Worm (Caenorhabditis elegans): ENCODE results near the gene F54D5.24.

The F54D5.24 gene

ce11 chrII:11596157-11596740 is 40.5 kb downstream of the F54D5.24 start:
- no peak for TF ChIP-seq ref-1 (GFP tag; conservative IDR thresholded peaks at IDR 0.05)
- TF ChIP-seq ztf-29 (GFP tag; IDR thresholded peaks at IDR 0.05), result no peak
- no peak for TF ChIP-seq T22C8.4 (GFP tag; IDR thresholded peaks at IDR 0.05)
- no peak for TF ChIP-seq cog-1 (tag; optimal IDR thresholded peaks at IDR 0.05)
- TF ChIP-seq flt-1 (GFP tag; IDR thresholded peaks at IDR 0.05), result no peak
- no peak for TF ChIP-seq tab-1 (GFP tag; IDR thresholded peaks at IDR 0.05)
- TF ChIP-seq ztf-23 (GFP tag; IDR thresholded peaks at IDR 0.05), result no peak
- no peak for TF ChIP-seq med-1 (GFP tag; optimal IDR thresholded peaks at IDR 0.05; ENCODE audit: insufficient read depth)
- no peak for TF ChIP-seq klf-2 (GFP tag; conservative IDR thresholded peaks at IDR 0.05)

ce11 chrII:11599751-11600150 is 44.0 kb downstream of the F54D5.24 start, which contains the start of gene npp-5:
Gene npp-5, minus strand, starts transcription at chrII:11599809.
- no peak for TF ChIP-seq klf-2 (GFP tag; conservative IDR thresholded peaks at IDR 0.05)
- no peak for TF ChIP-seq flt-1 (GFP tag; IDR thresholded peaks at IDR 0.05)
- TF ChIP-seq med-1 (GFP tag; optimal IDR thresholded peaks at IDR 0.05; ENCODE audit: insufficient read depth), result no peak
- TF ChIP-seq ref-1 (GFP tag; conservative IDR thresholded peaks at IDR 0.05), result no peak
- TF ChIP-seq tab-1 (GFP tag; IDR thresholded peaks at IDR 0.05), result no peak
- no peak for TF ChIP-seq ztf-29 (GFP tag; IDR thresholded peaks at IDR 0.05)
- no peak for TF ChIP-seq cog-1 (tag; optimal IDR thresholded peaks at IDR 0.05)
- no peak for TF ChIP-seq ztf-23 (GFP tag; IDR thresholded peaks at IDR 0.05)

- TF ChIP-seq klf-2 (GFP tag; conservative IDR thresholded peaks at IDR 0.05), result no peak
- TF ChIP-seq med-1 (GFP tag; optimal IDR thresholded peaks at IDR 0.05; ENCODE audit: insufficient read depth), result no peak
Measured at ce11 chrII:11600711-11601110, 45.0 kb downstream of the F54D5.24 start, which contains the start of gene F07A11.4. Gene F07A11.4, plus strand, starts transcription at chrII:11601011.

ce11 chrII:11602387-11602960 is 46.7 kb downstream of the F54D5.24 start:
- TF ChIP-seq klf-2 (GFP tag; conservative IDR thresholded peaks at IDR 0.05), result no peak
- no peak for TF ChIP-seq med-1 (GFP tag; optimal IDR thresholded peaks at IDR 0.05; ENCODE audit: insufficient read depth)
- no peak for TF ChIP-seq ztf-23 (GFP tag; IDR thresholded peaks at IDR 0.05)
- no peak for TF ChIP-seq T22C8.4 (GFP tag; IDR thresholded peaks at IDR 0.05)
- no peak for TF ChIP-seq ztf-29 (GFP tag; IDR thresholded peaks at IDR 0.05)
- no peak for TF ChIP-seq tab-1 (GFP tag; IDR thresholded peaks at IDR 0.05)
- TF ChIP-seq ref-1 (GFP tag; conservative IDR thresholded peaks at IDR 0.05), result no peak

ce11 chrII:11604613-11605012 is 48.9 kb downstream of the F54D5.24 start:
- TF ChIP-seq flt-1 (GFP tag; IDR thresholded peaks at IDR 0.05), result no peak
- no peak for TF ChIP-seq ztf-23 (GFP tag; IDR thresholded peaks at IDR 0.05)
- no peak for TF ChIP-seq ztf-29 (GFP tag; IDR thresholded peaks at IDR 0.05)
- TF ChIP-seq cog-1 (tag; optimal IDR thresholded peaks at IDR 0.05), result no peak

Measured in whole organism, midembryonic.